Worm (Caenorhabditis elegans): ENCODE measurements around the gene dct-6.
A peak's percentile ranks its signal among the peaks of the same experiment; 100 is the strongest.

dct-6 gene

DNA sequence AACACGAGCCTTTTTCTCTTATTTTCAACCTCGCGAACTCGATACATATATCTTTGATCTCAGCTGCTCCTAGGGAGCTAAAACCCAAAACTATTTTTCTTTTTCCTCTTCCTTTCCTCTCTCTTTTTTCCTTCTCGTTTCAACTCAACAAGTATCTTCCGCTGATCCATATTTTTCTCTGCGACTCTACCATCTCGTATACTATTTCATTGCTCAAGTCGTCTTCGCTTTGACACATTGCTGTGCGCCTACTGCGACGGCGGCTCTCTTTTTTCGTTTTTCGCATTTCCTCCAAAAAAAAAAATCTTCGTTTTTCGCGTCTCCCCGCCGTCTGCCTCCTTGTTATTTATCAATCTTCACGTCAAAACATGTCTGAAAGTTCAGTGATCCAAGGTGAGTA, 16.4 kb upstream of the dct-6 start:
- peak; percentile 57 for TF ChIP-seq nhr-129 (tag; optimal IDR thresholded peaks at IDR 0.05)
- peak in 1 of 2 experiments; percentile 35 for TF ChIP-seq lsy-2 (tag; optimal IDR thresholded peaks at IDR 0.05)
- peak; percentile 61 for TF ChIP-seq C34F6.9 (tag; optimal IDR thresholded peaks at IDR 0.05)
- peak; percentile 55 for TF ChIP-seq sma-9 (GFP tag; optimal IDR thresholded peaks at IDR 0.05)
- no peak for TF ChIP-seq sma-9 (tag; optimal IDR thresholded peaks at IDR 0.05)
- TF ChIP-seq alr-1 (tag; optimal IDR thresholded peaks at IDR 0.05) = no peak
- TF ChIP-seq ama-1 (optimal IDR thresholded peaks at IDR 0.05) = peak; percentile 33
- TF ChIP-seq elt-3 (tag; optimal IDR thresholded peaks at IDR 0.05) = no peak
- TF ChIP-seq elt-1 (tag; optimal IDR thresholded peaks at IDR 0.05) = no peak
- TF ChIP-seq gmeb-1 (tag; optimal IDR thresholded peaks at IDR 0.05) = no peak
- no peak for TF ChIP-seq peb-1 (tag; optimal IDR thresholded peaks at IDR 0.05)
- peak; percentile 71 for TF ChIP-seq unc-55 (GFP tag; optimal IDR thresholded peaks at IDR 0.05)
- TF ChIP-seq Y55F3AM.14 (GFP tag; optimal IDR thresholded peaks at IDR 0.05) = no peak
- TF ChIP-seq F13H6.1 (tag; optimal IDR thresholded peaks at IDR 0.05) = peak; percentile 55
- TF ChIP-seq ceh-82 (tag; optimal IDR thresholded peaks at IDR 0.05) = no peak
- no peak for TF ChIP-seq aly-2 (tag; optimal IDR thresholded peaks at IDR 0.05)
- TF ChIP-seq zag-1 (tag; optimal IDR thresholded peaks at IDR 0.05) = peak; percentile 19
- TF ChIP-seq nhr-6 (tag; optimal IDR thresholded peaks at IDR 0.05) = no peak

DNA sequence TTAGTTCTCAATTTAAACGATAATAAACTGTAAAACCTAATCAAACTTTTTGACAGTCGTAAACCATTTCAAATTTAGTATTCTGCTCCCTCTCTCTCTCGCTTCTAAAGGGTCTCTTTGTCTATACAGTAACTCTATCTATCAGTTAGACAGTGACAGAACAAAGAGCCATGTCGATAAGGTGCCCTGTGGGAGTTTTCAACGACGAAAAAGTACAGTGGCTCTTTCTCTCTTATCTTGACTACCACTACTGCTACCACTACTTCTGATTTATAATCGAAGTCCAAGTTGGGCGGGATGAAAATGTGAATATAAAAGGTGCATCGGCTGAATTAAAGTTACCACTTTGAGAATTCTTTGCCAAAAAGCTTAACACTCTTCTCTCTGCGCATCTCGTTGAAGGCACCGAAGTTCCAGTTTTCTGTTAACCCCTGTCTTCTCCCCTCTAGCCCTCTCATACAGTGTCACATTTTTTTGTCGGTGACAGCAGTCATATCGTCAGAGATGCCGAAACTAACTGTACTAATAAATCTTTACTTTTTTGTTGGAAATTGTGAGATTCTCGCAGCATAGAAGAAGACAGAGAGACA, 15.4 kb upstream of the dct-6 start:
- TF ChIP-seq ZK546.5 (tag; optimal IDR thresholded peaks at IDR 0.05) (no peak), F13H6.1 (tag; optimal IDR thresholded peaks at IDR 0.05) (peak; percentile 15)

DNA sequence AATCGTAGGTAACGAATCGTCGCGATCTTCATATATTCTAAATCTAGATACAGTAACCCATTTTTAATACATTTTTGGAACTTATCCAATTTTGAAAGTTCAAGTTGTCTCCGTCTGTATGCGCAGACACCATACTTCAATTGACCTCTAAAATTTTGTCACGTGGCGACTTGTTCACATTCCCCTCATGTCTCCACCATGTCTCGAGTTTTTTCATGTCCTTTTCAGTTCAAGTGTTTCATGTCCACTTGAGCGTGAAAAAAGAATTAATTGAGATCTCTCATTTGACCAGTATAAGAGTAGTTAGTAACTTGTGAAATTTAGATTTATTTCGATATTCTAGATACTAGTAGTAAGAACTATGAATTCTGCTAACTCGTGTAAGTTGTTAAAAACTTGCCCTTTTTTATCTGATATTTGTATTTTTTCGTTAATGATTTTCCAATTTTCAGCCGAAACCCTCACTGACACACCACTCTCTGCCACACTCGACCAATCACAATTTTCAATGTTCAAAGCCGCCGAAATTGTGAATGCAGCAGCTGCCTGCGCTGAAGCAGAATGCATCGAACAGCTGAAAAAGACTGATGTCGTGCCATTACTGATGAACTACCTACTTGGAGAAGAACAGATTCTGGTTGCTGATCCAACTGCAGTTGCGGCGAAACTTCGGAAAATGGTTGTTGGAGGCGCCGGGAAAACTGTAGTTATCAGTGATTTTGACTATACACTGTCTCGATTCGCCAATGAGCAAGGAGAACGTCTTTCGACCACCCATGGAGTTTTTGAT, 14.4 kb upstream of the dct-6 start:
- TF ChIP-seq nhr-6 (tag; optimal IDR thresholded peaks at IDR 0.05) (peak; percentile 57), ztf-4 (tag; optimal IDR thresholded peaks at IDR 0.05) (no peak), nhr-10 (tag; optimal IDR thresholded peaks at IDR 0.05) (no peak), mbf-1 (tag; optimal IDR thresholded peaks at IDR 0.05) (no peak), crh-2 (tag; optimal IDR thresholded peaks at IDR 0.05) (peak; percentile 25), nhr-25 (tag; optimal IDR thresholded peaks at IDR 0.05) (peak; percentile 83), nhr-129 (tag; optimal IDR thresholded peaks at IDR 0.05) (peak; percentile 60), lin-11 (tag; optimal IDR thresholded peaks at IDR 0.05) (no peak), unc-62 (GFP tag; optimal IDR thresholded peaks at IDR 0.05) (no peak), lin-13 (GFP tag; optimal IDR thresholded peaks at IDR 0.05) (no peak), unc-55 (GFP tag; optimal IDR thresholded peaks at IDR 0.05) (no peak), peb-1 (tag; optimal IDR thresholded peaks at IDR 0.05) (no peak), nhr-237 (tag; optimal IDR thresholded peaks at IDR 0.05) (no peak), ZK546.5 (tag; optimal IDR thresholded peaks at IDR 0.05) (no peak), mdl-1 (tag; optimal IDR thresholded peaks at IDR 0.05) (peak; percentile 12 to 43), zag-1 (tag; optimal IDR thresholded peaks at IDR 0.05) (no peak), sma-3 (GFP tag; optimal IDR thresholded peaks at IDR 0.05) (peak; percentile 69), blmp-1 (tag; optimal IDR thresholded peaks at IDR 0.05; ENCODE audit: insufficient read depth) (peak; percentile 18), ztf-11 (tag; optimal IDR thresholded peaks at IDR 0.05) (no peak), nhr-11 (tag; optimal IDR thresholded peaks at IDR 0.05) (no peak), gmeb-1 (tag; optimal IDR thresholded peaks at IDR 0.05) (no peak), fos-1 (tag; optimal IDR thresholded peaks at IDR 0.05) (peak; percentile 12), sma-9 (GFP tag; optimal IDR thresholded peaks at IDR 0.05) (peak; percentile 77), sma-9 (tag; optimal IDR thresholded peaks at IDR 0.05) (no peak), lsy-2 (tag; optimal IDR thresholded peaks at IDR 0.05) (peak in 1 of 2 experiments; percentile 38), ama-1 (optimal IDR thresholded peaks at IDR 0.05) (no peak), snpc-4 (tag; optimal IDR thresholded peaks at IDR 0.05) (no peak), skn-1 (tag; optimal IDR thresholded peaks at IDR 0.05) (no peak)

Data from whole organism, L2 larva.